Fruit fly (Drosophila melanogaster) S2 (cell line): ENCODE data around the gene CG7953.

ENCODE experiments used
- CG8478 ChIP-seq: fragments of >200 bp; optimal IDR thresholded peaks from 2 replicates; lab custom pipeline; 2018
- CTCF ChIP-seq, 2 experiments: fragments of >200 bp; optimal IDR thresholded peaks; 2 replicates each; lab custom pipeline; 2018

CG7953 gene

DNA sequence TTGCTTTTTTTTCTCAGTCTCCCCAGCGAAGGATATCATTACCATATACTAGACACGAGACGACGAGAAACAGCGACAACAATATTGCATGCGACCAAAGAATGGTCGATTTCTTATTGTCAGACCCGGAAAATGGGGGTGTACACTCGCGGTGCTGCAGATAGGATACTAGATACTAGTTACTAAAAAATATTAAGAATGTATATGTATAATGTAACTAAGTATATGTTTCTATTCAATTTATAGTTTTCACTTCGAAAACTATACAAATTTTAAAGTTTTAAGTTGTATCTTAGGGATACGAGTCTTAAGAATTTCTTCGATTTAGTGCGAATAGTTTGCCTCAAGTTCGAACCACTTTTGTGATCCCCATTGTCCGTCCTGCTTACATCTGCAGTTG lies 45.7 kb downstream of the CG7953 start:
- TF ChIP-seq CG8478 (lab: Kevin White, UChicago) (no peak), CTCF (optimal IDR thresholded peaks at IDR 0.05; lab: Kevin White, UChicago) (no peak)
